Worm (Caenorhabditis elegans): ENCODE results near the gene taf-11.1.

taf-11.1 gene

DNA sequence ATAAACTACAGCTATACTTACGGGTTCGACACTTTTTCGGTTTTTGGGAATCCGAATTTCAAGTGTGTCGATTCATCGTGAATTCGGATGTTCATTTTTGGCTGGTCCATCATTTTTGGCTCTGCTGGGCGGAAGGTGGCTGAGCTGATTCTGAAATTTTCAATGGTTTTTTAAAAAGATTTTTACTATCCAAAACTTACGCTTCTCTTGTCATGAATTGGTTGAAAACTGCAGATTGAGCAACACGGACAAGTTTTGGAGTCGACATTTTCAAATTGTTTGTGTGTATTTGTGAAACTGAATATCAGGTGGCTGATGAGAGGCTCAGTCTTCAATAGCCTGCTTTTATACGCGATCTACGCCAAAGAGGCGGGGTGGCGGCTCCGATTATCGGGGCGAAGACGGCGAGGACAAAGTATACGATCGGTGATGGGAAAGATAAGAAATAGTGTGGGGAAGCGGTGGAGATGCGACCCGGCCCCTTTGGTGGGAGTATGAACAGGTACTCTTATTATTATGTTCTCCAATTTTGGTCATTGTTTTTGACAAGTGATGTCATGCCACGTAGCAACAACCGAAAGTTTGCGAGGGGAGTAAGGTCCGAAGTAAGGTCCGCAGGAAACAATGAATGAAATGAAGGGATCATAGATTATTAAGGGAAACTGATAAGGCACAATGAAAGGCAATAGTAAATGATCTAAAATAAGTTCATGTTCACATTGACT, 7.9 kb upstream of the taf-11.1 start, which contains the start of gene F48D6.4:
Gene F48D6.4, minus strand, starts transcription at position 346 of the 725 bp plus-strand sequence.
- TF ChIP-seq bed-3 (GFP tag; optimal IDR thresholded peaks at IDR 0.05) (no peak), hlh-1 (tag; optimal IDR thresholded peaks at IDR 0.05) (peak; percentile 41), snpc-4 (tag; optimal IDR thresholded peaks at IDR 0.05) (no peak), ceh-83 (GFP tag; optimal IDR thresholded peaks at IDR 0.05) (no peak)

DNA sequence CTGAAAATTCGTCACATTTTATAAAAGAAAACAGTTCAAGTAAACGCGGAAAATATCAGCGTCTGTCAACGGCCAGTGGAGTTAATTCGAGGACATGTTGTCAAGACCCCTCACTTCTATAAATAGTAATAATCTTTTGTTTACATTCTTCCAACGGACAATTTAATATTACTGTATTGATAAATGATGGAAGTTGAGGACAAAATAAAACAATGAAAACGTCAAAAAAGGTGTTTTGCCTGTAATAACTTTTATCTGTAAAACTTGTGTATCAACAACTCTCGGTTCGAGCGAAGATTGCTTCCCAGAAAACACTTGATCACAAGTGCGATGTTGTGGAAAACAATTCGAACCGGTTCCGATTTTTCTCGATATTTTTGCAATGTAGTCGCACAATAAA, 6.6 kb upstream of the taf-11.1 start:
- TF ChIP-seq tbx-8 (GFP tag; optimal IDR thresholded peaks at IDR 0.05): no peak
- TF ChIP-seq mep-1 (tag; optimal IDR thresholded peaks at IDR 0.05): no peak
- no peak for TF ChIP-seq sptf-1 (tag; optimal IDR thresholded peaks at IDR 0.05)
- no peak for TF ChIP-seq cnd-1 (tag; optimal IDR thresholded peaks at IDR 0.05)
- no peak for TF ChIP-seq drap-1 (GFP tag; optimal IDR thresholded peaks at IDR 0.05)
- no peak for TF ChIP-seq sem-2 (GFP tag; optimal IDR thresholded peaks at IDR 0.05)
- no peak for TF ChIP-seq mab-5 (tag; optimal IDR thresholded peaks at IDR 0.05)
- TF ChIP-seq mls-2 (tag; optimal IDR thresholded peaks at IDR 0.05): no peak
- TF ChIP-seq hlh-1 (tag; optimal IDR thresholded peaks at IDR 0.05): no peak
- no peak for TF ChIP-seq nhr-76 (tag; optimal IDR thresholded peaks at IDR 0.05)

DNA sequence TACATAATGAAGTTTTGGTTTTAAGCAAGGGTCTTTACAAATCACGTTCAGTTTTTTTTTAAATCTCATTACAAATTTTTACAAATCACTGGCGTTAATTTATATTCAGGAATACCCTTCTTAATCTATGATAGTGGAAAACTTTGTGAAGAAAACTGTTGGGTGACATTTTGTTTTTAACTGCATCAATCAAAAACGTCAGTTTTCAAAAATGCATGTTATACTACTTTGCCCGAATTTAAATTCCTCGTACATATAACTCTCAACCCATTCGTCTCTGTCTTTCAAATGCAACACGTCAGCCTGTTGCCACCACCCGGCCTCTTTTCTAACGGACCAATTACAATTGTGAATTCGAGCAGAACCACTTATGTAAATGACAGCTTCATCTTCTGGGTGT, 6.0 kb upstream of the taf-11.1 start, which contains the start of gene hlh-13:
Gene hlh-13, plus strand, starts transcription at position 301 of the 400 bp plus-strand sequence.
- TF ChIP-seq unc-62 (GFP tag; optimal IDR thresholded peaks at IDR 0.05) (no peak), ceh-83 (GFP tag; optimal IDR thresholded peaks at IDR 0.05) (no peak), lsy-2 (tag; optimal IDR thresholded peaks at IDR 0.05) (no peak), cnd-1 (tag; optimal IDR thresholded peaks at IDR 0.05) (no peak), unc-39 (tag; optimal IDR thresholded peaks at IDR 0.05) (no peak), bed-3 (GFP tag; optimal IDR thresholded peaks at IDR 0.05) (no peak), sptf-1 (tag; optimal IDR thresholded peaks at IDR 0.05) (no peak), mep-1 (tag; optimal IDR thresholded peaks at IDR 0.05) (no peak), hlh-1 (tag; optimal IDR thresholded peaks at IDR 0.05) (no peak), nhr-237 (tag; optimal IDR thresholded peaks at IDR 0.05) (no peak), lin-32 (GFP tag; optimal IDR thresholded peaks at IDR 0.05) (no peak), mab-5 (tag; optimal IDR thresholded peaks at IDR 0.05) (no peak), zip-8 (tag; optimal IDR thresholded peaks at IDR 0.05) (no peak), snpc-4 (tag; optimal IDR thresholded peaks at IDR 0.05) (no peak)

DNA sequence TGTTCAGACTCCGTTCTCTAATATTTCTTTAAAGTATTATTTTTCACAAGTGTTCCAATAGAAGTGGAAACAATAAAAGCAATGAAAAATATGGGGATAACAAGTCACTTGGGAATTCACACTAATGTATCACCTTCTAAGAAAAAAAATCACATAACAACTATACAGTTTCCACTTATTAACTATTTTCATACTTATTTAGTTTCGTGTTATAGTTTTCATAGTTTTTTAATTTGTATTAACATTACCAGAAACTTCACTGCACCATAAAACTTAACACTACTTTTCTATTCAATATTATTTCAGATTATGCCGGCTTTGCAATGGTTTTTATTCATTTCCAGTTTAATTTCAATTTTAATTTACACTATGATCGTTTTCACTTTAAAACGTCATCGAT, 2.9 kb upstream of the taf-11.1 start, which contains the start of gene srv-5:
Gene srv-5, plus strand, starts transcription at position 301 of the 400 bp plus-strand sequence.
- no peak for TF ChIP-seq nhr-28 (tag; optimal IDR thresholded peaks at IDR 0.05)
- no peak for TF ChIP-seq lin-32 (GFP tag; optimal IDR thresholded peaks at IDR 0.05)
- TF ChIP-seq unc-39 (tag; optimal IDR thresholded peaks at IDR 0.05): no peak
- no peak for TF ChIP-seq cnd-1 (tag; optimal IDR thresholded peaks at IDR 0.05)
- no peak for TF ChIP-seq lin-13 (tag; optimal IDR thresholded peaks at IDR 0.05)
- TF ChIP-seq blmp-1 (tag; optimal IDR thresholded peaks at IDR 0.05): no peak
- no peak for TF ChIP-seq ham-2 (GFP tag; optimal IDR thresholded peaks at IDR 0.05)
- no peak for TF ChIP-seq pha-4 (tag; optimal IDR thresholded peaks at IDR 0.05)
- no peak for TF ChIP-seq tbx-8 (GFP tag; optimal IDR thresholded peaks at IDR 0.05)
- no peak for TF ChIP-seq M03D4.4 (tag; optimal IDR thresholded peaks at IDR 0.05)

DNA sequence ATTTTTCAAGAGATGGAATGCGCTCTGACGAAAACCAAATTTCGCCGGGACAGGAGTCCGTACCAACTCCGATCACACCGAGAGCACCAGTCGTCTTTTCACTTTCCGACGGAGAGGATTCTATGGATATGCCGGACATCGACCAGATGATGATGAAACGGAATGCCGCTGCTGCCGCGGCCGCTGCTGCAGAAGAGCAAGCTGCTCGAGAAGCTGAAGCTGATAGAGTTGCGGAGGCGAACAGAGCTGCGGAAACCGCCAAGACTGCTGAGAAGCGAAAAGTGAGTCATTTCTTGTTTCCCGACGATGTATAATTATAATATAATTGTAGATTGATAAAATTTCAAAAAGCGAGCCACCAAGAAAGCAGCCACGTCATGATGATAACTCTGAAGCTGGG, 396 bp downstream of the taf-11.1 start:
- no peak for TF ChIP-seq bed-3 (GFP tag; optimal IDR thresholded peaks at IDR 0.05)
- TF ChIP-seq elt-3 (tag; optimal IDR thresholded peaks at IDR 0.05): no peak
- TF ChIP-seq nhr-2 (tag; optimal IDR thresholded peaks at IDR 0.05): no peak
- no peak for TF ChIP-seq blmp-1 (tag; optimal IDR thresholded peaks at IDR 0.05)
- no peak for TF ChIP-seq lsy-2 (tag; optimal IDR thresholded peaks at IDR 0.05)
- TF ChIP-seq mab-5 (tag; optimal IDR thresholded peaks at IDR 0.05): no peak
- no peak for TF ChIP-seq M03D4.4 (tag; optimal IDR thresholded peaks at IDR 0.05)
- no peak for TF ChIP-seq unc-39 (tag; optimal IDR thresholded peaks at IDR 0.05)
- TF ChIP-seq ztf-11 (tag; optimal IDR thresholded peaks at IDR 0.05): no peak
- no peak for TF ChIP-seq unc-62 (GFP tag; optimal IDR thresholded peaks at IDR 0.05)
- TF ChIP-seq snpc-4 (tag; optimal IDR thresholded peaks at IDR 0.05): no peak
- no peak for TF ChIP-seq ceh-39 (tag; optimal IDR thresholded peaks at IDR 0.05)
- TF ChIP-seq sptf-1 (tag; optimal IDR thresholded peaks at IDR 0.05): no peak
- no peak for TF ChIP-seq mep-1 (tag; optimal IDR thresholded peaks at IDR 0.05)
- TF ChIP-seq lin-32 (GFP tag; optimal IDR thresholded peaks at IDR 0.05): no peak
- TF ChIP-seq nhr-28 (tag; optimal IDR thresholded peaks at IDR 0.05): no peak
- no peak for TF ChIP-seq drap-1 (GFP tag; optimal IDR thresholded peaks at IDR 0.05)
